Fruit fly (Drosophila melanogaster) S2 (cell line): ENCODE data around the gene Tmx3.

ENCODE experiments used
- CG8478 ChIP-seq: fragments of >200 bp; optimal IDR thresholded peaks from 2 replicates; lab custom pipeline; 2018
- CTCF ChIP-seq, 2 experiments: fragments of >200 bp; optimal IDR thresholded peaks; 2 replicates each; lab custom pipeline; 2018

dm6 chr3L:16209641-16210040, 19.3 kb upstream of the Tmx3 start:
- TF ChIP-seq CTCF (optimal IDR thresholded peaks at IDR 0.05; lab: Kevin White, UChicago) (no peak), CG8478 (no peak)
